Worm (Caenorhabditis elegans) whole organism, early embryonic: Measurements from ENCODE around the gene srw-103.

Source experiments
- B0310.2 ChIP-seq: sonication (generic microtip); optimal IDR thresholded peaks from 2 replicates; lab custom pipeline; 2016; ENCODE audit warnings: mild to moderate bottlenecking, missing genetic modification characterization, missing compliant biosample characterization
- F13C5.2 ChIP-seq: sonication (generic microtip); optimal IDR thresholded peaks from 2 replicates; lab custom pipeline; 2017; ENCODE audit warnings: mild to moderate bottlenecking, missing genetic modification characterization, inconsistent platforms, missing compliant biosample characterization
- aly-1 ChIP-seq: sonication (generic microtip); optimal IDR thresholded peaks from 2 replicates; lab custom pipeline; 2016; ENCODE audit warnings: missing genetic modification characterization, missing compliant biosample characterization
- ama-1 ChIP-seq: fragments of 150-350 bp; optimal IDR thresholded peaks from 2 replicates; lab custom pipeline; 2014
- ceh-13 ChIP-seq: fragments of 200-800 bp; sonication (Bioruptor generic); optimal IDR thresholded peaks from 2 replicates; lab custom pipeline; 2018; ENCODE audit warnings: mild to moderate bottlenecking, missing genetic modification characterization, missing compliant biosample characterization
- ceh-36 ChIP-seq: sonication (generic microtip); optimal IDR thresholded peaks from 2 replicates; lab custom pipeline; 2016; ENCODE audit warnings: missing genetic modification characterization, inconsistent platforms, missing compliant biosample characterization
- ets-7 ChIP-seq: sonication (generic microtip); optimal IDR thresholded peaks from 2 replicates; lab custom pipeline; 2016; ENCODE audit warnings: missing genotype, missing genetic modification characterization, missing compliant biosample characterization
- flt-1 ChIP-seq: fragments of 200-800 bp; sonication (Bioruptor generic); IDR thresholded peaks from 2 replicates; pipeline ENCODE4 v1.3.6; 2022; ENCODE audit warnings: missing genetic modification characterization, missing compliant biosample characterization
- hmbx-1 ChIP-seq: sonication (generic microtip); optimal IDR thresholded peaks from 2 replicates; lab custom pipeline; 2016; ENCODE audit warnings: mild to moderate bottlenecking, missing genetic modification characterization, missing compliant biosample characterization
- hmg-4 ChIP-seq: fragments of 200-800 bp; sonication (Bioruptor generic); optimal IDR thresholded peaks from 2 replicates; lab custom pipeline; 2018; ENCODE audit warnings: mild to moderate bottlenecking, missing genetic modification characterization, missing compliant biosample characterization
- pes-1 ChIP-seq: fragments of 200-800 bp; sonication (Bioruptor generic); IDR thresholded peaks from 2 replicates; pipeline ENCODE4 v1.3.6; 2022; ENCODE audit warnings: missing genetic modification reagents, missing genetic modification characterization, missing compliant biosample characterization
- scrt-1 ChIP-seq: fragments of 200-800 bp; sonication (Bioruptor generic); IDR thresholded peaks from 2 replicates; pipeline ENCODE4 v1.3.6; 2022; ENCODE audit warnings: missing genetic modification characterization, missing compliant biosample characterization
- sea-1 ChIP-seq: fragments of 200-800 bp; sonication (Bioruptor generic); conservative IDR thresholded peaks from 2 replicates; pipeline ENCODE4 v1.3.6; 2022; ENCODE audit warnings: missing genetic modification characterization, missing compliant biosample characterization
- tbx-11 ChIP-seq: fragments of 200-800 bp; sonication (Bioruptor generic); IDR thresholded peaks from 2 replicates; pipeline ENCODE4 v1.3.6; 2022; ENCODE audit warnings: missing genetic modification characterization, missing compliant biosample characterization
- tbx-37 ChIP-seq: fragments of 200-800 bp; sonication (Bioruptor generic); conservative IDR thresholded peaks from 2 replicates; pipeline ENCODE4 v1.3.6; 2022; ENCODE audit warnings: missing genetic modification reagents, missing genetic modification characterization, missing compliant biosample characterization
- tra-4 ChIP-seq: sonication (generic microtip); optimal IDR thresholded peaks from 2 replicates; lab custom pipeline; 2017; ENCODE audit warnings: missing genetic modification characterization, missing compliant biosample characterization

srw-103 gene

ce11 chrV:1755589-1755988, 38.6 kb downstream of the srw-103 start, which contains the start of gene ZK697.14:
Gene ZK697.14 (minus strand): TSS chrV:1755689.
- TF ChIP-seq tra-4 (tag; lab: Kevin White, UChicago), result no peak
- no peak for TF ChIP-seq scrt-1
- TF ChIP-seq aly-1, result no peak
- no peak for TF ChIP-seq ceh-36 (tag; lab: Kevin White, UChicago)
- no peak for TF ChIP-seq tbx-37 (GFP tag; lab: Robert Waterston, UW)
- no peak for TF ChIP-seq hmg-4 (GFP tag; lab: Kevin White, UChicago)
- no peak for TF ChIP-seq F13C5.2 (tag; lab: Kevin White, UChicago)

ce11 chrV:1756099-1756498, 39.1 kb downstream of the srw-103 start:
- TF ChIP-seq pes-1 (GFP tag; lab: Robert Waterston, UW) (no peak), tbx-37 (GFP tag; lab: Robert Waterston, UW) (no peak), flt-1 (no peak), tra-4 (tag; lab: Kevin White, UChicago) (no peak), ets-7 (tag; lab: Kevin White, UChicago) (no peak), sea-1 (GFP tag; lab: Robert Waterston, UW) (no peak), scrt-1 (no peak), ama-1 (lab: Kevin White, UChicago) (no peak), hmg-4 (GFP tag; lab: Kevin White, UChicago) (no peak)

DNA sequence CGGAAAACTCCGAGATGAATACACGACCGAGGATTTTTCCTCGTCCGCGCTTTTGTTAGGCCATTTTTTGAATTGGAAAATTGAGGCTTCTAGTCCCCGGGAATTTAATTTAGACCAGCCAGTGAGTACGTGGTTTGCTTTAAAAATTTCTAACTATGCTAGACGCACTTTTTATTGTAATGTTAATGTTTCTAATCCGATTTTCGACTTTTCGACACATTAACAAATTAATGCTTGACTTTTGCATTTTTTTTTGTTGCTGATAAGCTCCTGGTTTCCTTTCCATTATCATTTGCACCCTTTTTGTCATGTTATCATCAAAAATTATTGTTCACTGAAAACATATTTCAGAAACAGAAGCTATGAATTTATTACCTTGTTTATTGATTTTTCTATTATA, 39.9 kb downstream of the srw-103 start, which contains the start of gene clec-204:
TSS of gene clec-204 (plus strand) at position 301 of the 400 bp plus-strand sequence.
- TF ChIP-seq hmg-4 (GFP tag; lab: Kevin White, UChicago), result no peak
- TF ChIP-seq flt-1, result no peak
- no peak for TF ChIP-seq B0310.2
- no peak for TF ChIP-seq tbx-11 (GFP tag; lab: Robert Waterston, UW)
- TF ChIP-seq ama-1 (lab: Kevin White, UChicago), result no peak
- no peak for TF ChIP-seq tra-4 (tag; lab: Kevin White, UChicago)
- TF ChIP-seq hmbx-1 (tag; lab: Kevin White, UChicago), result no peak
- no peak for TF ChIP-seq F13C5.2 (tag; lab: Kevin White, UChicago)

ce11 chrV:1760682-1761081, 43.7 kb downstream of the srw-103 start, which contains the start of gene clec-205:
Gene clec-205 (plus strand): TSS chrV:1760893.
- TF ChIP-seq tbx-37 (GFP tag; lab: Robert Waterston, UW) (no peak), B0310.2 (no peak), sea-1 (GFP tag; lab: Robert Waterston, UW) (no peak), tra-4 (tag; lab: Kevin White, UChicago) (no peak), ama-1 (lab: Kevin White, UChicago) (no peak), scrt-1 (no peak), aly-1 (no peak), ceh-13 (GFP tag; lab: Kevin White, UChicago) (no peak), hmbx-1 (tag; lab: Kevin White, UChicago) (no peak), flt-1 (no peak)

DNA sequence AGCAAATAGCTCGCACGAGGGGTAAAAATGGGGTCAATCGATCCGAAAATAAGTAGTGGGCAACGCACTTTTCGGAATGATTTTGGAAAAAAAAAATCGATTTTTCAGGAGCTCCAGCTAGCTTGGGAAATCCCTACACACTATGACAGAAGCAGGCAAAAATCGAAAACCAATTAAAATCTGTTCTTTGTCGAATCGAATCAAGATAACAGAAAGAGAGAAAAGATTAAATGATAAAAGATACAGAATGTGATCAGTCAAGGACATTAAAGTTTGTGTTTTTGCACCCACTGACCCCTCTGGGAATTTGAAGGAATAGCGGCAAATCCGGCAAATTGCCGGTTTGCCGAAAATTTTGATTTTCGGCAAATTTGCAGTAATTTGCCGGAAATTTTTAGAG, 50.4 kb downstream of the srw-103 start:
- TF ChIP-seq hmbx-1 (tag; lab: Kevin White, UChicago) (no peak), ceh-13 (GFP tag; lab: Kevin White, UChicago) (no peak), aly-1 (no peak), scrt-1 (no peak), B0310.2 (no peak), tra-4 (tag; lab: Kevin White, UChicago) (no peak), ceh-36 (tag; lab: Kevin White, UChicago) (no peak), tbx-11 (GFP tag; lab: Robert Waterston, UW) (no peak), F13C5.2 (tag; lab: Kevin White, UChicago) (no peak), hmg-4 (GFP tag; lab: Kevin White, UChicago) (no peak), flt-1 (no peak), sea-1 (GFP tag; lab: Robert Waterston, UW) (no peak)
